Fruit fly (Drosophila melanogaster) whole organism, prepupa: Measurements from ENCODE around the gene Ir68b.

Experiments
- CG6854 ChIP-seq: fragments of 200-800 bp; sonication (Bioruptor generic); optimal IDR thresholded peaks from 2 replicates; lab custom pipeline; 2017; ENCODE audit warnings: missing biosample characterization, mild to moderate bottlenecking, missing genetic modification characterization
- CG7368 ChIP-seq: fragments of 200-800 bp; sonication (Bioruptor generic); optimal IDR thresholded peaks from 3 replicates; lab custom pipeline; 2016; ENCODE audit warnings: missing biosample characterization, missing genetic modification characterization
- Sox14 ChIP-seq: fragments of 200-800 bp; sonication (Bioruptor generic); optimal IDR thresholded peaks from 3 replicates; lab custom pipeline; 2016; ENCODE audit warnings: missing biosample characterization, missing genetic modification characterization
- dac ChIP-seq: fragments of 200-800 bp; sonication (Bioruptor generic); optimal IDR thresholded peaks from 2 replicates; lab custom pipeline; 2017; ENCODE audit warnings: missing biosample characterization, mild to moderate bottlenecking, missing genetic modification characterization

dm6 chr3L:12108515-12108914, 18.7 kb downstream of the Ir68b start:
- TF ChIP-seq dac (GFP tag; lab: Kevin White, UChicago) (no peak), CG7368 (GFP tag; lab: Kevin White, UChicago) (no peak), CG6854 (GFP tag; lab: Kevin White, UChicago) (no peak), Sox14 (GFP tag; lab: Kevin White, UChicago) (no peak)
